Fruit fly (Drosophila melanogaster): ENCODE measurements around the gene Ir8a.
A peak's percentile ranks its signal among the peaks of the same experiment; 100 is the strongest.

Gene Ir8a

dm6 chrX:9272830-9273507, 36.6 kb upstream of the Ir8a start, which contains the start of the genes Cfp1 and Aladin (continued):
- peak; percentile 4 for TF ChIP-seq CG30403 (GFP tag; optimal IDR thresholded peaks at IDR 0.05)
- no peak for TF ChIP-seq otp (GFP tag; IDR thresholded peaks at IDR 0.05)
- TF ChIP-seq chinmo (GFP tag; IDR thresholded peaks at IDR 0.05; ENCODE audit: partially characterized antibody), result 0 out of 4 replicates have a peak, but pooled peaks have one; percentile 28
- TF ChIP-seq CG34224 (GFP tag; IDR thresholded peaks at IDR 0.05; ENCODE audit: partially characterized antibody), result peak; percentile 37; the same call in 2 of the 3 replicates
- TF ChIP-seq Tbp (GFP tag; optimal IDR thresholded peaks at IDR 0.05), result no peak

- TF ChIP-seq CG3838 (GFP tag; optimal IDR thresholded peaks at IDR 0.05) (no peak), cad (GFP tag; optimal IDR thresholded peaks at IDR 0.05) (no peak), sim (GFP tag; IDR thresholded peaks at IDR 0.05) (no peak), chn (GFP tag; optimal IDR thresholded peaks at IDR 0.05) (no peak), eve (GFP tag; optimal IDR thresholded peaks at IDR 0.05) (no peak), Ada2b (GFP tag; IDR thresholded peaks at IDR 0.05) (no peak), pho (GFP tag; optimal IDR thresholded peaks at IDR 0.05) (no peak), CG7987 (GFP tag; optimal IDR thresholded peaks at IDR 0.05) (no peak), CG7357 (GFP tag; IDR thresholded peaks at IDR 0.05) (no peak), CG11723 (GFP tag; optimal IDR thresholded peaks at IDR 0.05) (no peak), bab2 (GFP tag; optimal IDR thresholded peaks at IDR 0.05) (no peak), Bdp1 (GFP tag; optimal IDR thresholded peaks at IDR 0.05) (no peak), CG5953 (GFP tag; IDR thresholded peaks at IDR 0.05) (no peak), pb (GFP tag; optimal IDR thresholded peaks at IDR 0.05) (no peak), tgo (GFP tag; IDR thresholded peaks at IDR 0.05) (no peak), CG4404 (GFP tag; IDR thresholded peaks at IDR 0.05) (no peak), CG3995 (GFP tag; optimal IDR thresholded peaks at IDR 0.05) (no peak), z (GFP tag; IDR thresholded peaks at IDR 0.05) (no peak), CG17612 (GFP tag; IDR thresholded peaks at IDR 0.05) (no peak), CG7963 (GFP tag; IDR thresholded peaks at IDR 0.05; ENCODE audit: partially characterized antibody) (no peak)
Measured at dm6 chrX:9269825-9270224, 33.4 kb upstream of the Ir8a start, which contains the start of gene CG17440. Gene CG17440, minus strand, starts transcription at chrX:9269925.

DNA sequence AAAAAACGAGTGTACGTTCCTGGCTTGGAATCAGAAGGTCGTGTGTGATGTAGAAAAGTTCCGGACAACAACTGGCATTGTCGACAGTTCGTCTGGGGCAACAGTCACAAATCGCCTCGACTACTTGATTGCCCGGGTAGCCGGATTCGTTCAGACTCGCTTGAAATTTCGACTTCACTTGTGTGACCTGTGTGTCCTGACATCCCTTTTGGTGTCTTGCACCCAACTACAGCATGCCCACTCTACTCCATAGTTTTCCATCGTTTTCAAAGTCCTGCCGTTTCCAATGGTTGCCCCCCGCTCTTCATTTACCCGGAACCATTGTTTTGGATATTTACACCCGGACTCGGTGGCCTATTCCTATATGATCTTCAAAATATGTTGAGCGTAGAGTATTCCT, 31.2 kb upstream of the Ir8a start, which contains the start of gene Erk7:
Erk7 (minus strand) TSS at position 101 of the 400 bp plus-strand sequence.
- TF ChIP-seq CG16779 (GFP tag; IDR thresholded peaks at IDR 0.05) (no peak), CG8290 (GFP tag; optimal IDR thresholded peaks at IDR 0.05) (no peak), CG8290 (tag; optimal IDR thresholded peaks at IDR 0.05) (no peak), Xbp1 (GFP tag; optimal IDR thresholded peaks at IDR 0.05) (no peak), pzg (GFP tag; optimal IDR thresholded peaks at IDR 0.05) (no peak)

DNA sequence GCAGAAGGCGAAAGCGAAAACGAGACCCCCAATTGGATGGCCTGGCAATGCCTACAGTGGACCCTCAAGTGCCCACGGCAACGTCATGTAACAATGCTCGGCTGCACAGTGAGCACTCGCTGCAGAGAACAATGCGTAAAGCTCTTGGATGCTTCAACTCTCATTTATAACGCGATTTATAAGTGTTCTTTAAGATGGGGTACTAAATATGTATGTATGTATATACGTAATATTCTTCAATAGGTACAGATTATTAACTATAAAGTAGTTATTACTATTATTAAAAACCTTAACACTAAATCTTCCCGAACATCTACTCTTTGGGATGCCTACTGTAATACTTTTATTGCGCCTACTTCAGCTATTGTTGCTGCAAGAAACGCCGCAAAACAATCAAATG, 29.7 kb upstream of the Ir8a start:
- TF ChIP-seq Ets65A (GFP tag) (peak; percentile 5), pho (GFP tag; optimal IDR thresholded peaks at IDR 0.05) (no peak), Med (GFP tag) (peak; percentile 24), NFAT (GFP tag; IDR thresholded peaks at IDR 0.05) (no peak), grau (tag; optimal IDR thresholded peaks at IDR 0.05) (peak; percentile 69), B-H1 (GFP tag; IDR thresholded peaks at IDR 0.05) (no peak), twi (tag; optimal IDR thresholded peaks at IDR 0.05) (no peak), Dfd (GFP tag; optimal IDR thresholded peaks at IDR 0.05) (no peak), row (GFP tag; IDR thresholded peaks at IDR 0.05) (peak; percentile 33; the same call in 2 of the 3 replicates), CG6689 (GFP tag; IDR thresholded peaks at IDR 0.05) (0 out of 2 replicates have a peak, but pooled peaks have one; percentile 21), CG1647 (GFP tag; optimal IDR thresholded peaks at IDR 0.05) (no peak), stc (GFP tag; IDR thresholded peaks at IDR 0.05) (no peak), peb (GFP tag; IDR thresholded peaks at IDR 0.05) (no peak), Ptx1 (GFP tag; IDR thresholded peaks at IDR 0.05) (no peak), Usf (GFP tag; optimal IDR thresholded peaks at IDR 0.05) (no peak), Drgx (GFP tag; IDR thresholded peaks at IDR 0.05) (peak; percentile 23; the same call in 1 of the 2 replicates)
